Worm (Caenorhabditis elegans): Measurements from ENCODE around the gene R05G6.3.

Gene R05G6.3

DNA sequence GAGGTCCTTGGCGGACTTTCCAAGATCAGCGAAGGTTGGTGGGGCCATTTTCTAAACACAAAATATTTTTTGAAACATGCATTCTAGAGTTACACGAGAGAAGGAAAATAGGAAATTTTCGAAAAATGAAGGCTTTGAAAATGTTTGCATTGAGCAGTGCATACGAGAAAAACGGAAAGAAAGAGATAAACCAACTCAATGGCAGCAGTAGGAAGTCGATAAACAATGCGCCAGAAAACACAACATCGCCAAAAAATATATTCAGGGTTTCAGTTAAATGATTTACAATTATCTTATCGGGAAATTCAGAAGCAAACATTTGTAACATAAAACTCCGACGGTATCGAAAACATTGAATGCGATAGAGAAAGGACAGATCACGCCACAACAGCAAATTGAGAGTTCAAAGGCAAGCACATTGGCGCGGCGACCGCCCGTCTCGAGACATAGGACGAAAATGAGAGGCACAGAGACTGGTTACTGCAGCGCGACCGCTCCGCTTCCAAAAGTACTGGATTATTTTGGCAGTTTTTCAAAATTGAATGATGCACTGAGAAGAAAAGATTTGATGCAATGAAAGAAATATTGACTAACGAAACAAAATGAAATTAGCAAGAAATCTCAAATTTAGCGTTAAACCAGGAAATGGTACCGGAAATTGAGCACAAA, 8.4 kb upstream of the R05G6.3 start, which contains the start of the genes vdac-1 and R05G6.5 (continued):
- TF ChIP-seq Y53G8AR.9 (GFP tag; conservative IDR thresholded peaks at IDR 0.05) (peak; percentile 86), fkh-3 (tag; optimal IDR thresholded peaks at IDR 0.05) (no peak), nhr-27 (tag; optimal IDR thresholded peaks at IDR 0.05) (no peak), F22D6.2 (tag; optimal IDR thresholded peaks at IDR 0.05) (no peak), lin-35 (GFP tag; optimal IDR thresholded peaks at IDR 0.05) (peak in 1 of 3 experiments; percentile 73), lag-1 (GFP tag; IDR thresholded peaks at IDR 0.05) (no peak), athp-1 (tag; optimal IDR thresholded peaks at IDR 0.05) (peak; percentile 38), lin-54 (GFP tag; optimal IDR thresholded peaks at IDR 0.05) (peak; percentile 81), F52B5.7 (tag; optimal IDR thresholded peaks at IDR 0.05) (peak; percentile 35), lir-1 (GFP tag; conservative IDR thresholded peaks at IDR 0.05) (no peak), B0336.3 (GFP tag; IDR thresholded peaks at IDR 0.05) (peak; percentile 75), let-607 (tag; optimal IDR thresholded peaks at IDR 0.05) (peak; percentile 75 to 78), zim-3 (tag; optimal IDR thresholded peaks at IDR 0.05) (no peak), ztf-26 (tag; optimal IDR thresholded peaks at IDR 0.05) (peak; percentile 21), K11D2.4 (GFP tag; IDR thresholded peaks at IDR 0.05) (peak; percentile 54; the same call in 1 of the 2 replicates), K12H6.12 (tag; optimal IDR thresholded peaks at IDR 0.05) (peak; percentile 51), snpc-1.1 (tag; optimal IDR thresholded peaks at IDR 0.05; ENCODE audit: insufficient read depth) (no peak), ztf-18 (tag; optimal IDR thresholded peaks at IDR 0.05) (peak; percentile 42), B0035.1 (tag; optimal IDR thresholded peaks at IDR 0.05) (no peak), ztf-6 (GFP tag; IDR thresholded peaks at IDR 0.05) (no peak), Y53F4B.3 (GFP tag; IDR thresholded peaks at IDR 0.05) (no peak), hsf-1 (GFP tag; IDR thresholded peaks at IDR 0.05) (0 out of 2 replicates have a peak, but pooled peaks have one; percentile 54), dpff-1 (tag; optimal IDR thresholded peaks at IDR 0.05) (no peak), hlh-12 (tag; optimal IDR thresholded peaks at IDR 0.05) (no peak), sea-2 (GFP tag; IDR thresholded peaks at IDR 0.05) (no peak), ceh-27 (GFP tag; optimal IDR thresholded peaks at IDR 0.05) (peak; percentile 79), xnd-1 (tag; optimal IDR thresholded peaks at IDR 0.05) (no peak), snpc-4 (GFP tag; optimal IDR thresholded peaks at IDR 0.05) (peak; percentile 22), snpc-4 (tag; optimal IDR thresholded peaks at IDR 0.05) (peak; percentile 17 to 58 (median 24)), B0019.2 (GFP tag; conservative IDR thresholded peaks at IDR 0.05) (no peak), madf-6 (GFP tag; IDR thresholded peaks at IDR 0.05) (peak; percentile 45; the same call in 1 of the 2 replicates), egl-44 (GFP tag; IDR thresholded peaks at IDR 0.05) (no peak)

- TF ChIP-seq F33H1.4 (GFP tag; IDR thresholded peaks at IDR 0.05) (peak; percentile 80), attf-3 (GFP tag; conservative IDR thresholded peaks at IDR 0.05) (peak; percentile 35; the same call in 1 of the 2 replicates), dox-1 (GFP tag; IDR thresholded peaks at IDR 0.05) (no peak), F49E8.2 (tag; optimal IDR thresholded peaks at IDR 0.05; ENCODE audit: insufficient read depth) (no peak), snpc-1.3 (tag; optimal IDR thresholded peaks at IDR 0.05; ENCODE audit: insufficient read depth) (no peak), hsf-1 (GFP tag; IDR thresholded peaks at IDR 0.05) (no peak), dpl-1 (GFP tag; optimal IDR thresholded peaks at IDR 0.05) (peak; percentile 40), him-1 (tag; optimal IDR thresholded peaks at IDR 0.05) (peak; percentile 16), lin-54 (GFP tag; optimal IDR thresholded peaks at IDR 0.05) (peak; percentile 53), Y95B8A.8 (GFP tag; IDR thresholded peaks at IDR 0.05) (no peak), nhr-90 (tag; optimal IDR thresholded peaks at IDR 0.05) (no peak), ama-1 (optimal IDR thresholded peaks at IDR 0.05) (no peak), ama-1 (GFP tag; optimal IDR thresholded peaks at IDR 0.05) (no peak), sdz-38 (tag; optimal IDR thresholded peaks at IDR 0.05) (no peak), madf-6 (GFP tag; IDR thresholded peaks at IDR 0.05) (peak; percentile 54; the same call in 1 of the 2 replicates), C17E4.6 (GFP tag; IDR thresholded peaks at IDR 0.05) (no peak), unc-130 (GFP tag; optimal IDR thresholded peaks at IDR 0.05) (no peak), pha-4 (tag; optimal IDR thresholded peaks at IDR 0.05) (no peak), gei-17 (GFP tag; optimal IDR thresholded peaks at IDR 0.05) (no peak), xnd-1 (tag; optimal IDR thresholded peaks at IDR 0.05) (peak; percentile 6)
Observed at ce11 chrIV:7508850-7509249, 7.5 kb upstream of the R05G6.3 start.
